Worm (Caenorhabditis elegans) whole organism, midembryonic: ENCODE data around the gene eri-3.

Experiments
- flt-1 ChIP-seq: fragments of 200-800 bp; sonication (Bioruptor generic); IDR thresholded peaks from 2 replicates; pipeline ENCODE4 v1.3.6; 2022; ENCODE audit warnings: missing genetic modification characterization, missing compliant biosample characterization
- ztf-23 ChIP-seq: fragments of 200-800 bp; sonication (Bioruptor generic); IDR thresholded peaks from 2 replicates; pipeline ENCODE4 v1.3.6; 2022; ENCODE audit warnings: missing genetic modification reagents, missing genetic modification characterization, missing compliant biosample characterization

DNA sequence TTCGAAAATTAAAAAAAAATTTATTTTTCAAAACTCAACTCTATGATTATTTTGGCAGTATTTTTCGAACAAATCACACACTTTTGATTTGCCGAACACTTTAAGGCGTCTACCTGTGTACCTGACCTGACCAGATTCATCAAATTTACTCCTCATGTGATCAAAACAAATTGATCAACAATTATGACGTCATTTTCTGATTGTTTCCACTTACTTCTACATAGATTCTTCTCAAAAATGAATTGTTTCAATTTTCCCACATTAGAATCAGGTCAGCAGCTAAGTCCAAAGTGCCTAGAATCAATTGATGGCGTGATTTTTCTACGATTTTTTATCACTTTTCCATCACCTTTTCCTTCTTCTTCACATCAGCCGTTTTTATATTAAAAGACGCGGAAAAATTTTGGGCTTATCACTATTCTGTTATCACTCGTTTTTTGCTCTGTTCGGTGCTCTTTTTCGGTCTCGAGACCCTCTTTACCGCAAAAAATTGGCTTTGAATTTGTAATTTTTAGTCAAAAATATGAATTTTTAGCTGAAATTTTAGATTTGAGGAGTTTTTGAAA lies 19.9 kb downstream of the eri-3 start:
- TF ChIP-seq ztf-23 (GFP tag; lab: Robert Waterston, UW), result no peak
- no peak for TF ChIP-seq flt-1 (GFP tag; lab: Robert Waterston, UW)
